Worm (Caenorhabditis elegans): ENCODE data around the gene K02E7.7.
A peak's percentile ranks its signal among the peaks of the same experiment; 100 is the strongest.
"Not testable (repeated sequence)": the region's sequence is repeated elsewhere in the genome, so short reads cannot be mapped to it uniquely, and the experiment has no call there.

K02E7.7 gene

ce11 chrII:1046937-1047336 lies 7.9 kb upstream of the K02E7.7 start:
- no peak for TF ChIP-seq elt-1 (tag; optimal IDR thresholded peaks at IDR 0.05)

- TF ChIP-seq elt-2 (tag; optimal IDR thresholded peaks at IDR 0.05) (no peak), nhr-237 (tag; optimal IDR thresholded peaks at IDR 0.05) (no peak), snpc-4 (tag; optimal IDR thresholded peaks at IDR 0.05) (no peak), ceh-9 (tag; optimal IDR thresholded peaks at IDR 0.05) (no peak), egl-27 (tag; optimal IDR thresholded peaks at IDR 0.05) (no peak), nfya-1 (tag; optimal IDR thresholded peaks at IDR 0.05; ENCODE audit: insufficient read depth) (no peak), elt-1 (tag; optimal IDR thresholded peaks at IDR 0.05) (no peak), mml-1 (tag; optimal IDR thresholded peaks at IDR 0.05) (no peak), ceh-82 (tag; optimal IDR thresholded peaks at IDR 0.05) (no peak), unc-39 (tag; optimal IDR thresholded peaks at IDR 0.05) (no peak), zag-1 (tag; optimal IDR thresholded peaks at IDR 0.05) (no peak), mdl-1 (tag; optimal IDR thresholded peaks at IDR 0.05) (no peak)
These were observed 5.0 kb upstream of the K02E7.7 start, which contains the start of gene fbxb-40 for ce11 chrII:1049849-1050248. fbxb-40 (minus strand) TSS chrII:1049949.

- no peak for TF ChIP-seq nhr-12 (tag; optimal IDR thresholded peaks at IDR 0.05)
- TF ChIP-seq snpc-4 (tag; optimal IDR thresholded peaks at IDR 0.05) = no peak
- TF ChIP-seq nhr-67 (tag; optimal IDR thresholded peaks at IDR 0.05) = no peak
- TF ChIP-seq ama-1 (optimal IDR thresholded peaks at IDR 0.05) = no peak
- TF ChIP-seq elt-2 (tag; optimal IDR thresholded peaks at IDR 0.05) = peak; percentile 97
- no peak for TF ChIP-seq fkh-10 (GFP tag; optimal IDR thresholded peaks at IDR 0.05)
- no peak for TF ChIP-seq nhr-23 (tag; optimal IDR thresholded peaks at IDR 0.05)
- no peak for TF ChIP-seq ceh-16 (tag; optimal IDR thresholded peaks at IDR 0.05)
- no peak for TF ChIP-seq skn-1 (tag; optimal IDR thresholded peaks at IDR 0.05)
- no peak for TF ChIP-seq unc-39 (tag; optimal IDR thresholded peaks at IDR 0.05)
- peak; percentile 46 for TF ChIP-seq pha-4 (tag; optimal IDR thresholded peaks at IDR 0.05)
- no peak for TF ChIP-seq mml-1 (tag; optimal IDR thresholded peaks at IDR 0.05)
- no peak for TF ChIP-seq tbx-2 (tag; optimal IDR thresholded peaks at IDR 0.05)
- TF ChIP-seq pqm-1 (tag; optimal IDR thresholded peaks at IDR 0.05) = peak; percentile 85
- TF ChIP-seq egl-5 (tag; optimal IDR thresholded peaks at IDR 0.05) = no peak
- TF ChIP-seq egl-27 (tag; optimal IDR thresholded peaks at IDR 0.05) = no peak
- peak; percentile 44 for TF ChIP-seq jun-1 (tag; optimal IDR thresholded peaks at IDR 0.05)
- no peak for TF ChIP-seq nhr-43 (tag; optimal IDR thresholded peaks at IDR 0.05; ENCODE audit: poor library complexity, severe bottlenecking)
- TF ChIP-seq nfya-1 (tag; optimal IDR thresholded peaks at IDR 0.05; ENCODE audit: insufficient read depth) = no peak
These were observed 2.0 kb downstream of the K02E7.7 start for ce11 chrII:1056844-1057243.

- TF ChIP-seq tbx-2, egl-27, ztf-4 (tag; optimal IDR thresholded peaks at IDR 0.05): not testable (repeated sequence)
These were observed 5.9 kb downstream of the K02E7.7 start, which contains the start of gene btb-10 for ce11 chrII:1060702-1061101. btb-10 (minus strand) TSS chrII:1060802.

ce11 chrII:1063926-1064325 lies 9.1 kb downstream of the K02E7.7 start:
- TF ChIP-seq egl-27 (tag; optimal IDR thresholded peaks at IDR 0.05) (no peak), pqm-1 (tag; optimal IDR thresholded peaks at IDR 0.05) (no peak), elt-2 (tag; optimal IDR thresholded peaks at IDR 0.05) (peak; percentile 52), fkh-2 (tag; optimal IDR thresholded peaks at IDR 0.05) (no peak), jun-1 (tag; optimal IDR thresholded peaks at IDR 0.05) (no peak)

DNA sequence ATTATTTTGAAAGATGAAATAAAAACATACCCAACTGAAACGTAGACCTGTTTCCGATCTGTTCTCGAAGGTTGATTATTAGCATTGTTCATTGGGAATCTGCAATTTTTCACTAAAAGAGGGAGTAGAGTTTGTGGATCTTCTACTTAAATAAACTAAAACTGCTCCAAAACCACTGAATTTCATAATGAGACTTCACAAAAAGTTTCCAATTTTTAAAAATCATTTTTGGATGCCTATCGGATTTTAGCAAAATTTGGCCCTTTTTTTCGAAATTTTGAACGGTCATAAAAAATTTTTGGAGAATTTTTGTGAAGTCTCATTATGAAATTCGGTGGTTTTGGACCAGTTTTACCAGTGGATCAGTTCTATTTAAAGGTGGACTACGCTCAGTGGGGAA lies 12.1 kb downstream of the K02E7.7 start, which contains the start of gene K02E7.10:
K02E7.10 (minus strand) TSS at position 101 of the 400 bp plus-strand sequence.
- TF ChIP-seq hmg-11 (tag; optimal IDR thresholded peaks at IDR 0.05) = no peak
- TF ChIP-seq nhr-43 (tag; optimal IDR thresholded peaks at IDR 0.05; ENCODE audit: poor library complexity, severe bottlenecking) = no peak
- TF ChIP-seq elt-2 (tag; optimal IDR thresholded peaks at IDR 0.05) = no peak
- TF ChIP-seq nhr-23 (tag; optimal IDR thresholded peaks at IDR 0.05) = no peak
- TF ChIP-seq unc-62 (GFP tag; optimal IDR thresholded peaks at IDR 0.05) = no peak
- no peak for TF ChIP-seq zag-1 (tag; optimal IDR thresholded peaks at IDR 0.05)

- no peak for TF ChIP-seq snpc-4 (tag; optimal IDR thresholded peaks at IDR 0.05)
- TF ChIP-seq sea-2 (GFP tag; optimal IDR thresholded peaks at IDR 0.05) = no peak
- no peak for TF ChIP-seq nhr-28 (tag; optimal IDR thresholded peaks at IDR 0.05)
- TF ChIP-seq skn-1 (tag; optimal IDR thresholded peaks at IDR 0.05) = no peak
- TF ChIP-seq ceh-9 (tag; optimal IDR thresholded peaks at IDR 0.05) = no peak
- no peak for TF ChIP-seq ztf-4 (tag; optimal IDR thresholded peaks at IDR 0.05)
- TF ChIP-seq lin-15B (tag; optimal IDR thresholded peaks at IDR 0.05) = no peak
- TF ChIP-seq ceh-16 (tag; optimal IDR thresholded peaks at IDR 0.05) = no peak
- no peak for TF ChIP-seq R02D3.7 (tag; optimal IDR thresholded peaks at IDR 0.05)
- no peak for TF ChIP-seq elt-1 (tag; optimal IDR thresholded peaks at IDR 0.05)
- no peak for TF ChIP-seq unc-62 (GFP tag; optimal IDR thresholded peaks at IDR 0.05)
These were observed 16.1 kb downstream of the K02E7.7 start, which contains the start of gene K02E7.12 for ce11 chrII:1070875-1071274. K02E7.12 (plus strand) TSS chrII:1071175.
